Fruit fly (Drosophila melanogaster) whole organism, wandering third instar larva: ENCODE results near the gene ind.
A peak's percentile ranks its signal among the peaks of the same experiment; 100 is the strongest.

ENCODE experiments used
- Abd-B ChIP-seq: fragments of >200 bp; optimal IDR thresholded peaks from 2 replicates; lab custom pipeline; 2017; ENCODE audit warnings: missing biosample characterization, missing genetic modification characterization
- CG32264 ChIP-seq: fragments of 200-800 bp; sonication (Bioruptor generic); optimal IDR thresholded peaks from 2 replicates; lab custom pipeline; 2016; ENCODE audit warnings: missing biosample characterization, missing genetic modification characterization
- CG9705 ChIP-seq: fragments of 200-800 bp; sonication (Bioruptor generic); optimal IDR thresholded peaks from 2 replicates; lab custom pipeline; 2018; ENCODE audit warnings: missing biosample characterization, mild to moderate bottlenecking, missing genetic modification characterization
- Dfd ChIP-seq: fragments of >200 bp; optimal IDR thresholded peaks from 2 replicates; lab custom pipeline; 2017; ENCODE audit warnings: missing biosample characterization, missing genetic modification characterization
- Dif ChIP-seq: fragments of 200-275, 200-300 bp; sonication (Bioruptor generic); optimal IDR thresholded peaks from 2 replicates; lab custom pipeline; 2018; ENCODE audit warnings: missing biosample characterization, missing genetic modification characterization; ENCODE audit not compliant: partially characterized antibody
- GATAd ChIP-seq: sonication (Bioruptor generic); optimal IDR thresholded peaks from 2 replicates; lab custom pipeline; 2016; ENCODE audit warnings: missing biosample characterization, missing genetic modification characterization
- HLH106 ChIP-seq: fragments of 200-800 bp; optimal IDR thresholded peaks from 3 replicates; lab custom pipeline; 2019; ENCODE audit warnings: missing biosample characterization, mild to moderate bottlenecking, missing genetic modification characterization, moderate library complexity
- Hnf4 ChIP-seq: fragments of 200-800 bp; sonication (Bioruptor generic); optimal IDR thresholded peaks from 2 replicates; lab custom pipeline; 2016; ENCODE audit warnings: missing biosample characterization, mild to moderate bottlenecking, missing genetic modification characterization
- Hr78 ChIP-seq: fragments of >200 bp; optimal IDR thresholded peaks from 2 replicates; lab custom pipeline; 2017; ENCODE audit warnings: missing biosample characterization, missing genetic modification characterization
- Hr83 ChIP-seq: fragments of 200-300 bp; sonication (Bioruptor generic); optimal IDR thresholded peaks from 2 replicates; lab custom pipeline; 2016; ENCODE audit warnings: missing biosample characterization, mild to moderate bottlenecking, missing genetic modification characterization, moderate library complexity; ENCODE audit not compliant: poor library complexity, severe bottlenecking
- Jra ChIP-seq: sonication (Bioruptor generic); optimal IDR thresholded peaks from 2 replicates; lab custom pipeline; 2016; ENCODE audit warnings: missing biosample characterization, missing genetic modification characterization
- Myc ChIP-seq: fragments of >200 bp; optimal IDR thresholded peaks from 2 replicates; lab custom pipeline; 2017
- N ChIP-seq: fragments of >200 bp; optimal IDR thresholded peaks from 2 replicates; lab custom pipeline; 2018; ENCODE audit warnings: missing biosample characterization, missing external identifiers, missing genetic modification characterization
- OdsH ChIP-seq: fragments of 200-800 bp; sonication (Bioruptor generic); optimal IDR thresholded peaks from 2 replicates; lab custom pipeline; 2016; ENCODE audit warnings: missing biosample characterization, mild to moderate bottlenecking, missing genetic modification characterization
- Rel ChIP-seq, 2 experiments: fragments of 200-800 bp; sonication (Bioruptor generic) in 1 of 2; optimal IDR thresholded peaks; 2 replicates in 1 of 2; 3 replicates in 1 of 2; lab custom pipeline; 2016 to 2019; ENCODE audit warnings: mild to moderate bottlenecking in 2 of 2, missing biosample characterization in 2 of 2, missing genetic modification characterization in 2 of 2, moderate library complexity in 1 of 2
- Sp1 ChIP-seq: fragments of 200-800 bp; sonication (Bioruptor generic); optimal IDR thresholded peaks from 3 replicates; lab custom pipeline; 2019; ENCODE audit warnings: missing biosample characterization, mild to moderate bottlenecking, missing genetic modification characterization, moderate library complexity
- Vsx2 ChIP-seq: fragments of 200-300, 225-300 bp; sonication (Bioruptor generic); optimal IDR thresholded peaks from 2 replicates; lab custom pipeline; 2018; ENCODE audit warnings: missing biosample characterization, missing genetic modification characterization; ENCODE audit not compliant: partially characterized antibody
- dl ChIP-seq, 2 experiments: fragments of 175-275, 200-275 bp in 1 of 2; fragments of 200-275 bp in 1 of 2; sonication (Bioruptor generic); optimal IDR thresholded peaks; lab custom pipeline; 2018; ENCODE audit warnings: mild to moderate bottlenecking in 2 of 2, missing biosample characterization in 2 of 2, missing genetic modification characterization in 2 of 2, moderate library complexity in 2 of 2; ENCODE audit not compliant: partially characterized antibody in 2 of 2, insufficient read depth in 1 of 2
- dmrt93B ChIP-seq: fragments of 200-800 bp; sonication (Bioruptor generic); optimal IDR thresholded peaks from 2 replicates; lab custom pipeline; 2018; ENCODE audit warnings: missing biosample characterization, mild to moderate bottlenecking, missing genetic modification characterization
- dsf ChIP-seq: sonication (Bioruptor generic); optimal IDR thresholded peaks from 2 replicates; lab custom pipeline; 2016; ENCODE audit warnings: missing biosample characterization, missing genetic modification characterization, borderline replicate concordance
- ey ChIP-seq: fragments of 200-800 bp; sonication (Bioruptor generic); optimal IDR thresholded peaks from 2 replicates; lab custom pipeline; 2016; ENCODE audit warnings: missing biosample characterization, missing genetic modification characterization
- fru ChIP-seq: fragments of 200-800 bp; sonication (Bioruptor generic); optimal IDR thresholded peaks from 3 replicates; lab custom pipeline; 2016; ENCODE audit warnings: missing biosample characterization, mild to moderate bottlenecking, missing genetic modification characterization
- h ChIP-seq: fragments of 200-800 bp; sonication (Bioruptor generic); optimal IDR thresholded peaks from 3 replicates; lab custom pipeline; 2016; ENCODE audit warnings: missing biosample characterization, mild to moderate bottlenecking, missing genetic modification characterization
- jim ChIP-seq: fragments of 175-275, 200-325 bp; sonication (Bioruptor generic); optimal IDR thresholded peaks from 2 replicates; lab custom pipeline; 2016; ENCODE audit warnings: missing biosample characterization, mild to moderate bottlenecking, missing genetic modification characterization
- lola ChIP-seq: fragments of >200 bp; optimal IDR thresholded peaks from 2 replicates; lab custom pipeline; 2017; ENCODE audit warnings: missing biosample characterization, missing genetic modification characterization
- pan ChIP-seq: fragments of >200 bp; optimal IDR thresholded peaks from 2 replicates; lab custom pipeline; 2017
- psq ChIP-seq: fragments of 200-800 bp; sonication (Bioruptor generic); optimal IDR thresholded peaks from 3 replicates; lab custom pipeline; 2017; ENCODE audit warnings: missing biosample characterization, mild to moderate bottlenecking, missing genetic modification characterization, moderate library complexity
- sage ChIP-seq: fragments of 200-800 bp; sonication (Bioruptor generic); optimal IDR thresholded peaks from 2 replicates; lab custom pipeline; 2016; ENCODE audit warnings: missing biosample characterization, mild to moderate bottlenecking, missing genetic modification characterization
- sv ChIP-seq: fragments of 200-800 bp; sonication (Bioruptor generic); optimal IDR thresholded peaks from 3 replicates; lab custom pipeline; 2016; ENCODE audit warnings: missing biosample characterization, missing genetic modification characterization
- usp ChIP-seq: fragments of >200 bp; optimal IDR thresholded peaks from 2 replicates; lab custom pipeline; 2017; ENCODE audit warnings: missing biosample characterization, missing genetic modification characterization
- woc ChIP-seq: sonication (Bioruptor generic); optimal IDR thresholded peaks from 2 replicates; lab custom pipeline; 2016; ENCODE audit warnings: missing biosample characterization, mild to moderate bottlenecking, missing genetic modification characterization

Gene ind

dm6 chr3L:15051325-15051724 lies 7.6 kb upstream of the ind start, which contains the start of gene CG43679:
TSS of gene CG43679 (minus strand) at chr3L:15051425.
- TF ChIP-seq dmrt93B (GFP tag; lab: Kevin White, UChicago): no peak

- TF ChIP-seq GATAd (GFP tag; lab: Kevin White, UChicago): no peak
- TF ChIP-seq h: peak; percentile 21
Observed at dm6 chr3L:15050706-15051105, 7.0 kb upstream of the ind start, which contains the start of gene CG12310. TSS of gene CG12310 (minus strand) at chr3L:15050806.

dm6 chr3L:15050109-15050508 lies 6.4 kb upstream of the ind start, which contains the start of gene CG18581:
TSS of gene CG18581 (minus strand) at chr3L:15050209.
- no peak for TF ChIP-seq lola (GFP tag; lab: Kevin White, UChicago)
- TF ChIP-seq Sp1: no peak
- no peak for TF ChIP-seq ey (GFP tag; lab: Kevin White, UChicago)
- TF ChIP-seq Abd-B (GFP tag; lab: Kevin White, UChicago): no peak
- TF ChIP-seq dl (GFP tag; optimal IDR thresholded peaks at IDR 0.05; lab: Kevin White, UChicago; ENCODE audit: insufficient read depth in 1 of 2, partially characterized antibody in 2 of 2): no peak
- TF ChIP-seq Vsx2 (GFP tag; lab: Kevin White, UChicago): no peak
- no peak for TF ChIP-seq CG9705 (GFP tag; lab: Kevin White, UChicago)
- no peak for TF ChIP-seq h
- TF ChIP-seq sv (GFP tag; lab: Kevin White, UChicago): no peak
- TF ChIP-seq Dif (GFP tag; lab: Kevin White, UChicago): no peak
- TF ChIP-seq psq (GFP tag; lab: Kevin White, UChicago): no peak
- no peak for TF ChIP-seq pan (lab: Kevin White, UChicago)
- no peak for TF ChIP-seq CG32264 (GFP tag; lab: Kevin White, UChicago)
- no peak for TF ChIP-seq Dfd

dm6 chr3L:15049395-15049794 lies 5.7 kb upstream of the ind start, which contains the start of gene CG43678:
TSS of gene CG43678 (minus strand) at chr3L:15049495.
- no peak for TF ChIP-seq CG9705 (GFP tag; lab: Kevin White, UChicago)
- no peak for TF ChIP-seq Jra (GFP tag; lab: Kevin White, UChicago)
- no peak for TF ChIP-seq jim (GFP tag; lab: Kevin White, UChicago)
- no peak for TF ChIP-seq dmrt93B (GFP tag; lab: Kevin White, UChicago)
- no peak for TF ChIP-seq Dfd
- no peak for TF ChIP-seq dsf
- TF ChIP-seq HLH106: no peak

dm6 chr3L:15048091-15048490 lies 4.4 kb upstream of the ind start:
- TF ChIP-seq sage (GFP tag; lab: Kevin White, UChicago): no peak
- TF ChIP-seq sv (GFP tag; lab: Kevin White, UChicago): no peak
- TF ChIP-seq dmrt93B (GFP tag; lab: Kevin White, UChicago): no peak
- peak; percentile 12 for TF ChIP-seq Myc
- TF ChIP-seq, all 38 proteins: peak for 1

DNA sequence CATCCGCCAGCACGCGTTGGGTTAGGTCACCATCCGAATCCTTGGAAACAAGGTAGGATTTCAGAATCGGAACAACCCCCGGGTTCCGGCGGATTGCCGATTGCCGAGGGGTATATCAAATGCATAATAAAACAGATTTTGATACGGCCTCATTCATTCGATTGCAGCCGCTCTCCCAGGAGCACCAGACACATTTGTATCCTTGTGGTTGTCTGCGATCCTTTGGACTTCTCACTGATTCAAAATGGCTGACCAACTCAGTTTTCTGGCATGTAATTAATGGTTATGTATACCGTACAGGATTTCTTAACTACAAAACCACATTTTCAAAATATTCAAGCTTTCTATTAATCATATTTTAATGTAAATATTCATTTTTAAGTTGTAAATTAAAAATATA lies 3.9 kb upstream of the ind start:
- TF ChIP-seq fru (GFP tag; lab: Kevin White, UChicago) (no peak), ey (GFP tag; lab: Kevin White, UChicago) (no peak), Hnf4 (GFP tag; lab: Kevin White, UChicago) (no peak), Hr78 (GFP tag; lab: Kevin White, UChicago) (no peak), dmrt93B (GFP tag; lab: Kevin White, UChicago) (no peak), CG9705 (GFP tag; lab: Kevin White, UChicago) (no peak), woc (no peak), Abd-B (GFP tag; lab: Kevin White, UChicago) (no peak), GATAd (GFP tag; lab: Kevin White, UChicago) (no peak), Myc (no peak), sage (GFP tag; lab: Kevin White, UChicago) (no peak), N (GFP tag; lab: Kevin White, UChicago) (no peak)

DNA sequence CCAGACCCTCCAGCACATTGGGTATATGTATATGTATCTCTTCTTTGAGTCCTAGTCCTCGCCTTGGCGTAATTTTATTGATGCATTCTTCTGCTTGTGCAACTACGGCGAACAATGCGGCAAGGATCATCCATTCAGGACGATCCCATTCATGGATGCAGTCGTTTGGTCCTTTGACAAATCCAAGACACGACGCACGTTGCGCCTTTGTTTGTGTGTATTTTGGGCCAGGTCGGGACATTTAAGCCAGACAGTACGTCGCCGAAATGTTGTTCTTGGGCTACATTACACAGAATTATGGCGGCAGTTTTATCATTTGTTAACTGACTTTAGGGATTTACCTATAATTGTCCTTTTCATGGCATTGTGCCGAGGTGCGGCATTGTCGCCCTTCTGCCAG lies 1.4 kb upstream of the ind start:
- TF ChIP-seq Vsx2 (GFP tag; lab: Kevin White, UChicago): no peak
- TF ChIP-seq fru (GFP tag; lab: Kevin White, UChicago): no peak
- no peak for TF ChIP-seq pan (lab: Kevin White, UChicago)
- no peak for TF ChIP-seq OdsH (GFP tag; lab: Kevin White, UChicago)
- no peak for TF ChIP-seq lola (GFP tag; lab: Kevin White, UChicago)
- no peak for TF ChIP-seq CG32264 (GFP tag; lab: Kevin White, UChicago)
- TF ChIP-seq Jra (GFP tag; lab: Kevin White, UChicago): no peak
- no peak for TF ChIP-seq HLH106
- no peak for TF ChIP-seq woc
- no peak for TF ChIP-seq Rel (GFP tag; optimal IDR thresholded peaks at IDR 0.05; lab: Kevin White, UChicago)
- TF ChIP-seq Rel (tag; optimal IDR thresholded peaks at IDR 0.05; lab: Kevin White, UChicago): no peak
- TF ChIP-seq Hnf4 (GFP tag; lab: Kevin White, UChicago): no peak
- no peak for TF ChIP-seq GATAd (GFP tag; lab: Kevin White, UChicago)
- TF ChIP-seq Dif (GFP tag; lab: Kevin White, UChicago): no peak
- no peak for TF ChIP-seq Myc
- no peak for TF ChIP-seq Hr78 (GFP tag; lab: Kevin White, UChicago)
- no peak for TF ChIP-seq psq (GFP tag; lab: Kevin White, UChicago)
- TF ChIP-seq h: no peak
- no peak for TF ChIP-seq usp (GFP tag; lab: Kevin White, UChicago)
- TF ChIP-seq N (GFP tag; lab: Kevin White, UChicago): no peak
- TF ChIP-seq Hr83 (GFP tag; lab: Kevin White, UChicago): no peak
